Fruit fly (Drosophila melanogaster) S2 (cell line): ENCODE results near the gene CG5853.
A peak's percentile ranks its signal among the peaks of the same experiment; 100 is the strongest.

ENCODE experiments used
- CG8478 ChIP-seq: fragments of >200 bp; optimal IDR thresholded peaks from 2 replicates; lab custom pipeline; 2018
- CTCF ChIP-seq, 2 experiments: fragments of >200 bp; optimal IDR thresholded peaks; 2 replicates each; lab custom pipeline; 2018

The CG5853 gene

dm6 chr2L:9930280-9930679 is 17.2 kb downstream of the CG5853 start, which contains the start of gene CG42367:
Gene CG42367 (plus strand): TSS chr2L:9930580.
- TF ChIP-seq CTCF (optimal IDR thresholded peaks at IDR 0.05; lab: Kevin White, UChicago) (no peak), CG8478 (lab: Kevin White, UChicago) (no peak)

- TF ChIP-seq CG8478 (lab: Kevin White, UChicago) = no peak
- TF ChIP-seq CTCF (optimal IDR thresholded peaks at IDR 0.05; lab: Kevin White, UChicago) = no peak
Observed at dm6 chr2L:9924765-9925164, 22.7 kb downstream of the CG5853 start, which contains the start of the genes TbCMF46 and CG42366. Gene TbCMF46 (minus strand): TSS chr2L:9924865. Gene CG42366 (plus strand): TSS chr2L:9925161.

- TF ChIP-seq CTCF (optimal IDR thresholded peaks at IDR 0.05; lab: Kevin White, UChicago) = no peak
- no peak for TF ChIP-seq CG8478 (lab: Kevin White, UChicago)
Observed at dm6 chr2L:9921401-9921800, 26.0 kb downstream of the CG5853 start, which contains the start of gene CG4592. Gene CG4592 (plus strand): TSS chr2L:9921633.

dm6 chr2L:9919949-9920348 is 27.5 kb downstream of the CG5853 start, which contains the start of gene CG4594:
Gene CG4594 (plus strand): TSS chr2L:9920160.
- no peak for TF ChIP-seq CG8478 (lab: Kevin White, UChicago)
- TF ChIP-seq CTCF (optimal IDR thresholded peaks at IDR 0.05; lab: Kevin White, UChicago) = no peak

dm6 chr2L:9919218-9919617 is 28.2 kb downstream of the CG5853 start:
- no peak for TF ChIP-seq CTCF (optimal IDR thresholded peaks at IDR 0.05; lab: Kevin White, UChicago)
- TF ChIP-seq CG8478 (lab: Kevin White, UChicago) = no peak

- TF ChIP-seq CG8478 (lab: Kevin White, UChicago) = no peak
- peak in 1 of 2 experiments; percentile 29 for TF ChIP-seq CTCF (optimal IDR thresholded peaks at IDR 0.05; lab: Kevin White, UChicago)
Observed at dm6 chr2L:9918020-9918959, 29.2 kb downstream of the CG5853 start, which contains the start of the genes CG5885 and CG4598. Gene CG5885 (minus strand): TSS chr2L:9918330. Gene CG4598 (plus strand): TSS chr2L:9918618.

dm6 chr2L:9915011-9915850 is 32.2 kb downstream of the CG5853 start, which contains the start of gene yip2:
Gene yip2 (plus strand): TSS chr2L:9915253.
- TF ChIP-seq CTCF (optimal IDR thresholded peaks at IDR 0.05; lab: Kevin White, UChicago) (no peak), CG8478 (lab: Kevin White, UChicago) (no peak)

- TF ChIP-seq CTCF (optimal IDR thresholded peaks at IDR 0.05; lab: Kevin White, UChicago) = no peak
- no peak for TF ChIP-seq CG8478 (lab: Kevin White, UChicago)
Observed at dm6 chr2L:9912570-9913260, 34.7 kb downstream of the CG5853 start, which contains the start of the genes Etl1 and Srp54. Gene Etl1 (minus strand): TSS chr2L:9912608. Gene Srp54 (plus strand): TSS chr2L:9912911.

- TF ChIP-seq CG8478 (lab: Kevin White, UChicago) (no peak), CTCF (optimal IDR thresholded peaks at IDR 0.05; lab: Kevin White, UChicago) (no peak)
Observed at dm6 chr2L:9911783-9912182, 35.7 kb downstream of the CG5853 start.

dm6 chr2L:9908468-9908967 is 38.9 kb downstream of the CG5853 start, which contains the start of gene CG13124:
Gene CG13124 (minus strand): TSS chr2L:9908633.
- TF ChIP-seq CG8478 (lab: Kevin White, UChicago) (no peak), CTCF (optimal IDR thresholded peaks at IDR 0.05; lab: Kevin White, UChicago) (no peak)

- no peak for TF ChIP-seq CG8478 (lab: Kevin White, UChicago)
- no peak for TF ChIP-seq CTCF (optimal IDR thresholded peaks at IDR 0.05; lab: Kevin White, UChicago)
Observed at dm6 chr2L:9907320-9908256, 39.9 kb downstream of the CG5853 start.

dm6 chr2L:9906641-9907040 is 40.8 kb downstream of the CG5853 start:
- TF ChIP-seq CTCF (optimal IDR thresholded peaks at IDR 0.05; lab: Kevin White, UChicago) (no peak), CG8478 (lab: Kevin White, UChicago) (no peak)
